Worm (Caenorhabditis elegans): ENCODE data around the gene bcl-11.

DNA sequence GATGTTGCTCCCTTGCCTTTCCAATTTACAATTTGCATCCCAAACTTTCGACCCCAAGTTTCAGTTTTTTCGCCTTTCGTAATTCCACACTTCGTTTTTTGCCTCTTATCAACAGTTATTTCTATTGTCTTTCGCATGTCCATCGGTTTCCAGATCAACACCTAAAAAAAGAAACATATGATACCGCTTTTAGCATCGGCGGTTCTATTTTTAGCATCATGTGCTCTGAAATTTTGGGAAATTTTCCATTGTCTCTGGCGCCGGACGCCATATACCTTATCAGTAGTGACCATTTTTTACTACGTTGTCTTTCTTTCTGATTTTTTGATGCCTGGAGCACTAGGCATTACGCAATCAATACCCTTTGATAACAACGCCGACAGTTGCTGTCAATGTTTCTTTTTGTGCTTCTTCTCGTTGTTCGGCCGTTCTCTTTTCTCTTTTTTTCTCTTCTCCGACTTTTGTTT lies at the start of gene bcl-11:
- TF ChIP-seq pha-4 (tag; optimal IDR thresholded peaks at IDR 0.05) = no peak
- no peak for TF ChIP-seq sox-4 (tag; optimal IDR thresholded peaks at IDR 0.05)
